Worm (Caenorhabditis elegans) whole organism, young adult: ENCODE results near the gene sri-62.

ENCODE experiments used
- F49E8.2 ChIP-seq: sonication (generic microtip); optimal IDR thresholded peaks from 3 replicates; lab custom pipeline; 2017; ENCODE audit warnings: missing genetic modification characterization, mild to moderate bottlenecking, missing compliant biosample characterization, antibody characterized with exemption, moderate library complexity; ENCODE audit not compliant: insufficient read depth
- K11D2.4 ChIP-seq: fragments of 200-800 bp; sonication (Bioruptor generic); IDR thresholded peaks from 2 replicates; pipeline ENCODE4 v1.3.6; 2022; ENCODE audit warnings: missing genetic modification reagents, missing genetic modification characterization, missing compliant biosample characterization
- hmg-20 ChIP-seq: fragments of 200-800 bp; sonication (Bioruptor generic); IDR thresholded peaks from 2 replicates; pipeline ENCODE4 v1.3.6; 2022; ENCODE audit warnings: missing genetic modification reagents, missing genetic modification characterization, missing compliant biosample characterization
- hsf-1 ChIP-seq: fragments of 200-800 bp; sonication (Bioruptor generic); IDR thresholded peaks from 2 replicates; pipeline ENCODE4 v1.3.6; 2022; ENCODE audit warnings: missing genetic modification reagents, missing genetic modification characterization, missing compliant biosample characterization
- pha-4 ChIP-seq: fragments of 150-350 bp; sonication (generic microtip); optimal IDR thresholded peaks from 2 replicates; lab custom pipeline; 2014; ENCODE audit warnings: missing biosample characterization, missing genetic modification reagents, missing genetic modification characterization
- unc-62 ChIP-seq: fragments of 150-350 bp; optimal IDR thresholded peaks from 2 replicates; lab custom pipeline; 2014; ENCODE audit warnings: missing biosample characterization, missing genetic modification reagents, missing genetic modification characterization
- zim-3 ChIP-seq: sonication (generic microtip); optimal IDR thresholded peaks from 2 replicates; lab custom pipeline; 2017; ENCODE audit warnings: mild to moderate bottlenecking, missing genetic modification characterization, moderate library complexity, missing compliant biosample characterization
- ztf-28 ChIP-seq: fragments of 200-800 bp; sonication (Bioruptor generic); IDR thresholded peaks from 2 replicates; pipeline ENCODE4 v1.3.6; 2022; ENCODE audit warnings: missing genetic modification reagents, missing genetic modification characterization, missing compliant biosample characterization

ce11 chrII:2705200-2705599 is 6.9 kb upstream of the sri-62 start, which contains the start of gene srh-128:
- TF ChIP-seq hmg-20 (GFP tag; lab: Robert Waterston, UW): no peak
- no peak for TF ChIP-seq pha-4 (tag; lab: Kevin White, UChicago)
- no peak for TF ChIP-seq ztf-28 (GFP tag; lab: Robert Waterston, UW)
- TF ChIP-seq F49E8.2: no peak
- no peak for TF ChIP-seq zim-3 (tag; lab: Kevin White, UChicago)
- TF ChIP-seq K11D2.4: no peak
- TF ChIP-seq hsf-1: no peak
- no peak for TF ChIP-seq unc-62
